Fruit fly (Drosophila melanogaster) whole organism, prepupa: ENCODE data around the gene Sbf.

ENCODE experiments used
- CG11294 ChIP-seq: fragments of 200-800 bp; sonication (Bioruptor generic); IDR thresholded peaks from 2 replicates; pipeline ENCODE4 v1.3.6; 2022; ENCODE audit warnings: missing biosample characterization, missing genetic modification characterization
- OdsH ChIP-seq: fragments of 200-800 bp; sonication (Bioruptor generic); optimal IDR thresholded peaks from 3 replicates; lab custom pipeline; 2016; ENCODE audit warnings: missing biosample characterization, missing genetic modification characterization

DNA sequence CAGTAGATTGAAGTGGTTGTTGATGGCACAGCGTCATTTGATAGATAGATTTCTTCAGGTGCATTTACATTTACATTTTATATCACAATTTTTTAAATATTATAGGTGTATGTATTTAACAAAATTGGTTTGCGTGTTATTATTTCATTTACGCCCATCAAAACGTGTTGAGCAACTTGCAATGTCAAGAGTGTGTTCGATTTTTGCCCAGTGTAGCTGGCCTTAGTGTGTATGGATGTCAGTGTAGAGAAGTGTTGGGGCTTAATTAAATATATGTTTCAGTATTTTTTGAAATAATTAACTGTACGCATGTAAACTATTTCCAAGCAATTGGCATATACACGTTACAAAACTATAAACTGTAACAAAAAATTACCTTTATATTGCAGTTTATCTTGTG, 45.0 kb downstream of the Sbf start:
- TF ChIP-seq OdsH (GFP tag; lab: Kevin White, UChicago) (no peak), CG11294 (GFP tag; lab: Robert Waterston, UW) (no peak)
